Worm (Caenorhabditis elegans) whole organism, mixed stage, embryonic: ENCODE data around the gene pri-1.

ENCODE experiments used
- lin-13 ChIP-seq: fragments of 150-350 bp; optimal IDR thresholded peaks from 2 replicates; lab custom pipeline; 2014; ENCODE audit warnings: missing biosample characterization, missing genetic modification characterization
- nhr-12 ChIP-seq: fragments of 150-350 bp; optimal IDR thresholded peaks from 2 replicates; lab custom pipeline; 2014; ENCODE audit warnings: missing biosample characterization, missing genetic modification characterization

DNA sequence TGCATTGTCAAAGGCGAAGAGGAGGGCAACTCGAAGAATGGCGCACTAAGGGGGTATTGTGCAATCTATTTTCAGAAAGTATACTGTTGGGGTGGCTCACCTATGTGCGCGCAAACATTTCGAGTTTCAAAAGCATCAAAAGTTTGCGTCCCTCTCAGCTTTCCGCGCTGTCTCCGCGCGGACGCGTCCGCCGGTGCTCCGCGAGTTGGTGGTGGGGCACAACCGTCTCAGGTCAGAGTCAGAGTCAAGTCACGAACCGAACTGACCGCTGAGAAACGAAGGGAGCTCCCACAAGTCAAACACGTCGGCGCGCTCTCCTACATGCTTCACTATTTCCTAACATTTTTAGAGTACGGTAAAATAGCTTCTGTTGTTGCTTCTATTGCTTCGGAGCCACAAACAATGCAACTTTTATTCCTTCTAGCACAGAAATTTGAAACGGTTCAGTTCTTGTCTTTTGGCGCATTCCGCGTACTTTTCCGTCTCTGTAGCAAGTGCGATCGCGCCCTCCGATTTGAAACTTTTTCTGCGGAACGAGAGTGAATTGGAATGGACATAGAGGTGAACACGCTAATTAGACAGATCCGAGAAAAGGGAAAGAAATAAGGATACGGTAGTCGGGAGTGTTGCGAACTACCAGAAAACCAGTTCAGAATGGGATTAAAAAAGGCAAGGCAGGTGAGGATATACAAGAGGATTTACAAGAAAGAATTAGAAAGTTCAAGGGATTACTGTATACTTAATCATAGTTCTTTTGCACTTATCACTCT, 25.4 kb upstream of the pri-1 start:
- TF ChIP-seq nhr-12 (no peak), lin-13 (tag; lab: Kevin White, UChicago) (no peak)
